Fruit fly (Drosophila melanogaster) whole organism, embryonic: ENCODE measurements around the gene Sps2.

ENCODE experiments used
- Atf6 ChIP-seq: fragments of 200-800 bp; sonication (Bioruptor generic); IDR thresholded peaks from 2 replicates; pipeline ENCODE4 v1.3.6; 2022; ENCODE audit warnings: missing biosample characterization, missing genetic modification characterization
- Awh ChIP-seq: fragments of 200-800 bp; sonication (Bioruptor generic); IDR thresholded peaks from 2 replicates; pipeline ENCODE4, ENCODE4 v1.3.6; 2022; ENCODE audit warnings: missing biosample characterization, missing genetic modification characterization
- CG12391 ChIP-seq: fragments of 200-800 bp; sonication (Bioruptor generic); optimal IDR thresholded peaks from 3 replicates; lab custom pipeline; 2018; ENCODE audit warnings: missing biosample characterization, mild to moderate bottlenecking, missing genetic modification characterization, moderate library complexity
- CG12744 ChIP-seq: fragments of 200-800 bp; sonication (Bioruptor generic); optimal IDR thresholded peaks from 2 replicates; lab custom pipeline; 2016; ENCODE audit warnings: missing biosample characterization, missing genetic modification characterization
- CG14014 ChIP-seq: fragments of 200-800 bp; sonication (Bioruptor generic); IDR thresholded peaks from 2 replicates; pipeline ENCODE4 v1.3.6; 2022; ENCODE audit warnings: missing biosample characterization, missing genetic modification characterization
- CG14860 ChIP-seq: fragments of 200-800 bp; sonication (Bioruptor generic); IDR thresholded peaks from 3 replicates; pipeline ENCODE4 v1.3.6; 2022; ENCODE audit warnings: missing biosample characterization, missing genetic modification characterization; ENCODE audit not compliant: partially characterized antibody
- CG1602 ChIP-seq: fragments of 200-800 bp; sonication (Bioruptor generic); optimal IDR thresholded peaks from 3 replicates; lab custom pipeline; 2016; ENCODE audit warnings: missing biosample characterization, missing genetic modification characterization
- CG17186 ChIP-seq: fragments of 200-800 bp; sonication (Bioruptor generic); optimal IDR thresholded peaks from 3 replicates; lab custom pipeline; 2017; ENCODE audit warnings: missing biosample characterization, missing genetic modification reagents, missing genetic modification characterization
- CG17361 ChIP-seq: fragments of 200-800 bp; sonication (Bioruptor generic); IDR thresholded peaks from 3 replicates; pipeline ENCODE4 v1.3.6; 2022; ENCODE audit warnings: missing biosample characterization, missing genetic modification characterization
- CG17568 ChIP-seq: fragments of 200-800 bp; sonication (Bioruptor generic); optimal IDR thresholded peaks from 2 replicates; lab custom pipeline; 2018; ENCODE audit warnings: missing biosample characterization, mild to moderate bottlenecking, missing genetic modification characterization, moderate library complexity
- CG17829 ChIP-seq: fragments of 200-800 bp; optimal IDR thresholded peaks from 2 replicates; lab custom pipeline; 2019; ENCODE audit warnings: missing biosample characterization, mild to moderate bottlenecking, missing genetic modification characterization, moderate library complexity
- CG2199 ChIP-seq: fragments of 200-800 bp; sonication (Bioruptor generic); IDR thresholded peaks from 3 replicates; pipeline ENCODE4 v1.3.6; 2022; ENCODE audit warnings: missing biosample characterization, missing genetic modification characterization
- CG2712 ChIP-seq: fragments of 200-800 bp; optimal IDR thresholded peaks from 3 replicates; lab custom pipeline; 2019; ENCODE audit warnings: missing biosample characterization, mild to moderate bottlenecking, missing genetic modification characterization, moderate library complexity
- CG4617 ChIP-seq: fragments of 200-800 bp; sonication (Bioruptor generic); optimal IDR thresholded peaks from 3 replicates; lab custom pipeline; 2016; ENCODE audit warnings: missing biosample characterization, missing genetic modification characterization, borderline replicate concordance
- D19B ChIP-seq: fragments of 200-800 bp; sonication (Bioruptor generic); optimal IDR thresholded peaks from 2 replicates; lab custom pipeline; 2017; ENCODE audit warnings: missing biosample characterization, mild to moderate bottlenecking, missing genetic modification characterization
- Dbx ChIP-seq: fragments of 200-800 bp; sonication (Bioruptor generic); IDR thresholded peaks from 3 replicates; pipeline ENCODE4 v1.3.6; 2022; ENCODE audit warnings: missing biosample characterization, missing genetic modification characterization
- Doc3 ChIP-seq: fragments of 200-800 bp; sonication (Bioruptor generic); IDR thresholded peaks from 3 replicates; pipeline ENCODE4 v1.3.6; 2022; ENCODE audit warnings: missing biosample characterization, missing genetic modification characterization; ENCODE audit not compliant: partially characterized antibody
- Gug ChIP-seq: fragments of 200-800 bp; sonication (Bioruptor generic); IDR thresholded peaks from 4 replicates; pipeline ENCODE4 v1.3.6; 2022; ENCODE audit warnings: missing biosample characterization, missing genetic modification characterization
- Lhr ChIP-seq: fragments of 200-800 bp; sonication (Bioruptor generic); optimal IDR thresholded peaks from 3 replicates; lab custom pipeline; 2017; ENCODE audit warnings: mild to moderate bottlenecking, missing biosample characterization, missing genetic modification reagents, missing genetic modification characterization
- Mrtf ChIP-seq: fragments of 200-800 bp; sonication (Bioruptor generic); IDR thresholded peaks from 3 replicates; pipeline ENCODE4 v1.3.6; 2022; ENCODE audit warnings: missing biosample characterization, missing genetic modification characterization
- Nf-YA ChIP-seq: fragments of 200-800 bp; sonication (Bioruptor generic); IDR thresholded peaks from 2 replicates; pipeline ENCODE4 v1.3.6; 2022; ENCODE audit warnings: missing biosample characterization, missing genetic modification characterization
- Opbp ChIP-seq: fragments of 200-800 bp; sonication (Bioruptor generic); IDR thresholded peaks from 3 replicates; pipeline ENCODE4 v1.3.6; 2022; ENCODE audit warnings: missing biosample characterization, missing genetic modification characterization; ENCODE audit not compliant: partially characterized antibody
- Pdp1 ChIP-seq, 2 experiments: fragments of 200-800 bp; sonication (Bioruptor generic); optimal IDR thresholded peaks; 3 replicates each; lab custom pipeline; 2016; ENCODE audit warnings: missing biosample characterization in 2 of 2, missing genetic modification characterization in 2 of 2, mild to moderate bottlenecking in 1 of 2, moderate library complexity in 1 of 2
- Ptx1 ChIP-seq: fragments of 200-800 bp; sonication (Bioruptor generic); IDR thresholded peaks from 2 replicates; pipeline ENCODE4 v1.3.6; 2022; ENCODE audit warnings: missing biosample characterization, missing genetic modification characterization
- Taf1 ChIP-seq: fragments of 200-800 bp; sonication (Bioruptor generic); IDR thresholded peaks from 2 replicates; pipeline ENCODE4 v1.3.6; 2022; ENCODE audit warnings: missing biosample characterization, missing genetic modification characterization
- Usf ChIP-seq: fragments of 200-800 bp; sonication (Bioruptor generic); optimal IDR thresholded peaks from 2 replicates; lab custom pipeline; 2017; ENCODE audit warnings: missing genotype, missing biosample characterization, missing genetic modification characterization
- Vsx1 ChIP-seq: fragments of 200-800 bp; sonication (Bioruptor generic); optimal IDR thresholded peaks from 2 replicates; lab custom pipeline; 2017; ENCODE audit warnings: missing biosample characterization, mild to moderate bottlenecking, missing genetic modification characterization, missing genetic modification reagents
- az2 ChIP-seq: fragments of 200-800 bp; sonication (Bioruptor generic); optimal IDR thresholded peaks from 3 replicates; lab custom pipeline; 2016; ENCODE audit warnings: missing biosample characterization, missing genetic modification characterization
- chinmo ChIP-seq: fragments of 200-800 bp; sonication (Bioruptor generic); IDR thresholded peaks from 4 replicates; pipeline ENCODE4 v1.3.6; 2022; ENCODE audit warnings: missing biosample characterization, missing genetic modification characterization; ENCODE audit not compliant: partially characterized antibody
- dati ChIP-seq: fragments of 200-800 bp; sonication (Bioruptor generic); IDR thresholded peaks from 2 replicates; pipeline ENCODE4 v1.3.6; 2022; ENCODE audit warnings: missing biosample characterization, missing genetic modification characterization
- dimm ChIP-seq: fragments of 200-800 bp; sonication (Bioruptor generic); IDR thresholded peaks from 2 replicates; pipeline ENCODE4 v1.3.6; 2022; ENCODE audit warnings: missing biosample characterization, missing genetic modification characterization
- disco-r ChIP-seq: fragments of 200-800 bp; sonication (Bioruptor generic); optimal IDR thresholded peaks from 2 replicates; lab custom pipeline; 2016; ENCODE audit warnings: missing biosample characterization, missing genetic modification characterization
- esg ChIP-seq: fragments of 200-800 bp; sonication (Bioruptor generic); conservative IDR thresholded peaks from 2 replicates; pipeline ENCODE4 v1.3.6; 2022; ENCODE audit warnings: missing biosample characterization, missing genetic modification characterization
- exex ChIP-seq: fragments of 200-800 bp; sonication (Bioruptor generic); optimal IDR thresholded peaks from 4 replicates; lab custom pipeline; 2018; ENCODE audit warnings: missing biosample characterization, mild to moderate bottlenecking, missing genetic modification characterization, moderate library complexity
- fd102C ChIP-seq: fragments of 200-800 bp; sonication (Bioruptor generic); optimal IDR thresholded peaks from 2 replicates; lab custom pipeline; 2018; ENCODE audit warnings: missing biosample characterization, mild to moderate bottlenecking, missing genetic modification characterization, moderate library complexity
- fu2 ChIP-seq: fragments of 200-800 bp; sonication (Bioruptor generic); optimal IDR thresholded peaks from 2 replicates; lab custom pipeline; 2016; ENCODE audit warnings: missing biosample characterization, missing genetic modification characterization
- h ChIP-seq: fragments of >200 bp; optimal IDR thresholded peaks from 2 replicates; lab custom pipeline; 2017
- her ChIP-seq: fragments of 200-800 bp; sonication (Bioruptor generic); optimal IDR thresholded peaks from 2 replicates; lab custom pipeline; 2016; ENCODE audit warnings: missing biosample characterization, missing genetic modification characterization
- inv ChIP-seq: fragments of 200-800 bp; sonication (Bioruptor generic); IDR thresholded peaks from 2 replicates; pipeline ENCODE4 v1.3.6; 2022; ENCODE audit warnings: missing biosample characterization, missing genetic modification characterization; ENCODE audit not compliant: partially characterized antibody
- lola ChIP-seq, 3 experiments: fragments of >200 bp in 2 of 3; fragments of 200-800 bp in 1 of 3; sonication (Bioruptor generic) in 1 of 3; optimal IDR thresholded peaks; 2 replicates each; lab custom pipeline; 2017 to 2019; ENCODE audit warnings: missing biosample characterization in 3 of 3, missing genetic modification characterization in 3 of 3, mild to moderate bottlenecking in 1 of 3, moderate library complexity in 1 of 3
- mam ChIP-seq: fragments of 200-800 bp; sonication (Bioruptor generic); optimal IDR thresholded peaks from 3 replicates; lab custom pipeline; 2016; ENCODE audit warnings: missing biosample characterization, missing genetic modification characterization
- nerfin-2 ChIP-seq: fragments of 200-800 bp; sonication (Bioruptor generic); IDR thresholded peaks from 2 replicates; pipeline ENCODE4 v1.3.6; 2022; ENCODE audit warnings: missing biosample characterization, missing genetic modification characterization; ENCODE audit not compliant: partially characterized antibody
- pzg ChIP-seq: fragments of 200-800 bp; sonication (Bioruptor generic); optimal IDR thresholded peaks from 3 replicates; lab custom pipeline; 2018; ENCODE audit warnings: missing biosample characterization, mild to moderate bottlenecking, missing genetic modification characterization, moderate library complexity
- slou ChIP-seq: fragments of 200-800 bp; sonication (Bioruptor generic); optimal IDR thresholded peaks from 3 replicates; lab custom pipeline; 2016; ENCODE audit warnings: missing biosample characterization, missing genetic modification characterization
- tna ChIP-seq: fragments of 200-800 bp; sonication (Bioruptor generic); IDR thresholded peaks from 2 replicates; pipeline ENCODE4 v1.3.6; 2022; ENCODE audit warnings: missing biosample characterization, missing genetic modification characterization; ENCODE audit not compliant: partially characterized antibody
- tx ChIP-seq: fragments of 200-800 bp; sonication (Bioruptor generic); optimal IDR thresholded peaks from 2 replicates; lab custom pipeline; 2016; ENCODE audit warnings: missing biosample characterization, missing genetic modification characterization
- unc-4 ChIP-seq: fragments of 200-800 bp; sonication (Bioruptor generic); IDR thresholded peaks from 2 replicates; pipeline ENCODE4 v1.3.6; 2022; ENCODE audit warnings: missing biosample characterization, missing genetic modification characterization; ENCODE audit not compliant: partially characterized antibody
- wdn ChIP-seq: fragments of 200-800 bp; sonication (Bioruptor generic); IDR thresholded peaks from 2 replicates; pipeline ENCODE4 v1.3.6; 2022; ENCODE audit warnings: missing biosample characterization, missing genetic modification characterization
- zen ChIP-seq: fragments of 200-800 bp; sonication (Bioruptor generic); optimal IDR thresholded peaks from 3 replicates; lab custom pipeline; 2018; ENCODE audit warnings: missing biosample characterization, mild to moderate bottlenecking, missing genetic modification characterization, moderate library complexity

Gene Sps2

DNA sequence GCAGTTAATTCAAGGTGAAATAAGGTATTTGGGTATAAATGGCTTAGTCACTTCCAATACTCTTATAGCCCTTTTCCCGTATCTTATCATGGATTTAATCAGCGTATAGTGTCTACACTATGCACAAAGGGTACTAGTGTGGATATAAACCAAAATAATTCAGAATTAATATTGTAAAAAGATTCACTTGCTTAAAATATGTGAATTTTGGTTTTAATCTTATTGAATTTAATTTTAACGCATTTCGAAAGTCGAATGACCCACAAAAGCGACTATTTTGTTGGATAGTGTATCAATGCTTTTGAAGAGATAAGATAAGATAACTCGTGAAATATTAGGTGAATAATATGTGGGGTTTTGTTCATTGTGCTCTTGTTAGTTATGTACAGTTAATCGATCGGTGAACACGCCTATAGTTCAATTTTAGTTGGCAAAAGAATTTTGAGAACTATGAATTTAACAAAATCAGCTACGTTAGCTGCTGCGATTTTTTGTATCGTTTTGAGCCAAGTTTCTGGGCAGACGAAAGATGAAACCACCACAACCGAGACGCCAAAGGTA lies 39.6 kb downstream of the Sps2 start, which contains the start of gene CG5096 (continued):
- no peak for TF ChIP-seq fd102C (GFP tag; lab: Kevin White, UChicago)
- no peak for TF ChIP-seq chinmo (GFP tag; lab: Robert Waterston, UW)
- TF ChIP-seq CG17568 (GFP tag; lab: Kevin White, UChicago), result peak; percentile 86
- TF ChIP-seq Ptx1 (GFP tag; lab: Robert Waterston, UW), result peak; percentile 89
- peak; percentile 94 for TF ChIP-seq Dbx (GFP tag; lab: Robert Waterston, UW)
- peak; percentile 88 for TF ChIP-seq CG17829
- TF ChIP-seq her (GFP tag; lab: Kevin White, UChicago), result peak; percentile 82
- TF ChIP-seq tx (GFP tag; lab: Kevin White, UChicago), result peak; percentile 65
- TF ChIP-seq CG2712 (tag; lab: Kevin White, UChicago), result peak; percentile 90
- TF ChIP-seq CG12744 (GFP tag; lab: Kevin White, UChicago), result peak; percentile 82
- TF ChIP-seq tna, result no peak
- peak; percentile 97 for TF ChIP-seq exex (tag; lab: Kevin White, UChicago)
- TF ChIP-seq az2, result peak; percentile 79
- TF ChIP-seq CG1602 (GFP tag; lab: Kevin White, UChicago), result peak; percentile 76
- TF ChIP-seq dimm (GFP tag; lab: Robert Waterston, UW), result no peak; the same call in 1 of the 2 replicates
- TF ChIP-seq CG17186 (GFP tag; lab: Kevin White, UChicago), result no peak
- peak; percentile 78 to 79 for TF ChIP-seq Pdp1 (GFP tag; optimal IDR thresholded peaks at IDR 0.05; lab: Kevin White, UChicago)
- peak; percentile 10 for TF ChIP-seq slou (GFP tag; lab: Kevin White, UChicago)
- TF ChIP-seq mam (GFP tag; lab: Kevin White, UChicago), result peak; percentile 86
- TF ChIP-seq Nf-YA (GFP tag; lab: Robert Waterston, UW), result peak; percentile 76
- TF ChIP-seq esg, result peak; percentile 82
- TF ChIP-seq inv (GFP tag; lab: Robert Waterston, UW), result no peak
- TF ChIP-seq fu2 (GFP tag; lab: Kevin White, UChicago), result peak; percentile 68
- TF ChIP-seq pzg (GFP tag; lab: Kevin White, UChicago), result peak; percentile 10
- no peak for TF ChIP-seq Doc3 (GFP tag; lab: Robert Waterston, UW)
- peak; percentile 45 for TF ChIP-seq CG4617
- peak; percentile 81 for TF ChIP-seq D19B
- TF ChIP-seq CG14014 (GFP tag; lab: Robert Waterston, UW), result peak; percentile 92
- TF ChIP-seq nerfin-2 (GFP tag; lab: Robert Waterston, UW), result no peak
- peak; percentile 95 for TF ChIP-seq Atf6 (GFP tag; lab: Robert Waterston, UW)
- TF ChIP-seq Taf1 (GFP tag; lab: Robert Waterston, UW), result peak; percentile 82
- peak; percentile 63; the same call in 1 of the 2 replicates for TF ChIP-seq dati
- TF ChIP-seq CG14860 (GFP tag; lab: Robert Waterston, UW), result no peak
- peak; percentile 70; the same call in 1 of the 3 replicates for TF ChIP-seq CG2199 (GFP tag; lab: Robert Waterston, UW)
- TF ChIP-seq CG12391 (tag; lab: Kevin White, UChicago), result peak; percentile 91
- TF ChIP-seq Usf (GFP tag; lab: Kevin White, UChicago), result peak; percentile 49
- peak; percentile 89 for TF ChIP-seq Awh
- no peak for TF ChIP-seq unc-4 (GFP tag; lab: Robert Waterston, UW)
- TF ChIP-seq Vsx1 (GFP tag; lab: Kevin White, UChicago), result peak; percentile 67
- TF ChIP-seq Opbp (GFP tag; lab: Robert Waterston, UW), result no peak
- peak; percentile 66 for TF ChIP-seq zen (tag; lab: Kevin White, UChicago)
- peak; percentile 79 for TF ChIP-seq wdn (GFP tag; lab: Robert Waterston, UW)
- no peak for TF ChIP-seq h (lab: Kevin White, UChicago)
- TF ChIP-seq Lhr (GFP tag; lab: Kevin White, UChicago), result no peak
- peak; percentile 84; the same call in 2 of the 3 replicates for TF ChIP-seq CG17361 (GFP tag; lab: Robert Waterston, UW)
- no peak; the same call in 2 of the 3 replicates for TF ChIP-seq Mrtf (GFP tag; lab: Robert Waterston, UW)
- TF ChIP-seq disco-r (GFP tag; lab: Kevin White, UChicago), result peak; percentile 59
- TF ChIP-seq lola (GFP tag; optimal IDR thresholded peaks at IDR 0.05; lab: Kevin White, UChicago), result peak in 1 of 3 experiments; percentile 58
- no peak for TF ChIP-seq Gug
